Worm (Caenorhabditis elegans): ENCODE measurements around the gene far-7.
"Not testable (repeated sequence)": the region's sequence is repeated elsewhere in the genome, so short reads cannot be mapped to it uniquely, and the experiment has no call there.

far-7 gene

ce11 chrII:305645-306044, 13.9 kb upstream of the far-7 start, which contains the start of gene col-69:
TSS of gene col-69 (minus strand) at chrII:305745.
- TF ChIP-seq nhr-11 (tag; optimal IDR thresholded peaks at IDR 0.05) (no peak), fos-1 (tag; optimal IDR thresholded peaks at IDR 0.05) (peak; percentile 62)

- TF ChIP-seq ceh-82 (tag; optimal IDR thresholded peaks at IDR 0.05) = no peak
These were observed 12.4 kb upstream of the far-7 start, which contains the start of gene K01A2.4 for ce11 chrII:307154-307553. TSS of gene K01A2.4 (plus strand) at chrII:307454.

- TF ChIP-seq mdl-1, alr-1, nhr-12 (tag; optimal IDR thresholded peaks at IDR 0.05): not testable (repeated sequence)
These were observed 7.5 kb upstream of the far-7 start, which contains the start of gene mps-2 for ce11 chrII:312110-312509. TSS of gene mps-2 (minus strand) at chrII:312210.

ce11 chrII:313540-313939, 6.0 kb upstream of the far-7 start:
- TF ChIP-seq sma-9 (GFP tag; optimal IDR thresholded peaks at IDR 0.05) = peak; percentile 1
- no peak for TF ChIP-seq sma-9 (tag; optimal IDR thresholded peaks at IDR 0.05)
- TF ChIP-seq aly-2 (tag; optimal IDR thresholded peaks at IDR 0.05) = no peak
- TF ChIP-seq ceh-16 (tag; optimal IDR thresholded peaks at IDR 0.05) = peak; percentile 12
- peak; percentile 32 for TF ChIP-seq nhr-129 (tag; optimal IDR thresholded peaks at IDR 0.05)

- no peak for TF ChIP-seq elt-3 (tag; optimal IDR thresholded peaks at IDR 0.05)
- TF ChIP-seq sma-9 (GFP tag; optimal IDR thresholded peaks at IDR 0.05) = no peak
- no peak for TF ChIP-seq sma-9 (tag; optimal IDR thresholded peaks at IDR 0.05)
- no peak for TF ChIP-seq nhr-25 (tag; optimal IDR thresholded peaks at IDR 0.05)
- no peak for TF ChIP-seq mbf-1 (tag; optimal IDR thresholded peaks at IDR 0.05)
- TF ChIP-seq skn-1 (tag; optimal IDR thresholded peaks at IDR 0.05) = no peak
- TF ChIP-seq aly-2 (tag; optimal IDR thresholded peaks at IDR 0.05) = no peak
- TF ChIP-seq snpc-4 (tag; optimal IDR thresholded peaks at IDR 0.05) = no peak
- no peak for TF ChIP-seq ceh-82 (tag; optimal IDR thresholded peaks at IDR 0.05)
- no peak for TF ChIP-seq lin-39 (tag; optimal IDR thresholded peaks at IDR 0.05)
- TF ChIP-seq nhr-129 (tag; optimal IDR thresholded peaks at IDR 0.05) = no peak
- no peak for TF ChIP-seq nhr-12 (tag; optimal IDR thresholded peaks at IDR 0.05)
- TF ChIP-seq zag-1 (tag; optimal IDR thresholded peaks at IDR 0.05) = no peak
These were observed 1.2 kb downstream of the far-7 start for ce11 chrII:320783-321182.

ce11 chrII:321183-321582, 1.6 kb downstream of the far-7 start:
- TF ChIP-seq nhr-21 (tag; optimal IDR thresholded peaks at IDR 0.05) (no peak), mdl-1 (tag; optimal IDR thresholded peaks at IDR 0.05) (no peak), mbf-1 (tag; optimal IDR thresholded peaks at IDR 0.05) (no peak), snpc-4 (tag; optimal IDR thresholded peaks at IDR 0.05) (no peak), C34F6.9 (tag; optimal IDR thresholded peaks at IDR 0.05) (no peak), lsy-2 (tag; optimal IDR thresholded peaks at IDR 0.05) (no peak)

ce11 chrII:323048-323776, 3.6 kb downstream of the far-7 start, which contains the start of gene K01A2.10:
TSS of gene K01A2.10 (minus strand) at chrII:323098.
- TF ChIP-seq fos-1 (tag; optimal IDR thresholded peaks at IDR 0.05) (peak; percentile 42), zag-1 (tag; optimal IDR thresholded peaks at IDR 0.05) (peak; percentile 73), snpc-4 (tag; optimal IDR thresholded peaks at IDR 0.05) (no peak), alr-1 (tag; optimal IDR thresholded peaks at IDR 0.05) (no peak), C34F6.9 (tag; optimal IDR thresholded peaks at IDR 0.05) (peak; percentile 78), ztf-1 (GFP tag; conservative IDR thresholded peaks at IDR 0.05) (no peak), sma-3 (GFP tag; optimal IDR thresholded peaks at IDR 0.05) (no peak), peb-1 (tag; optimal IDR thresholded peaks at IDR 0.05) (no peak), unc-55 (GFP tag; optimal IDR thresholded peaks at IDR 0.05) (peak; percentile 94), lin-13 (GFP tag; optimal IDR thresholded peaks at IDR 0.05) (peak; percentile 30), mdl-1 (tag; optimal IDR thresholded peaks at IDR 0.05) (no peak), mbf-1 (tag; optimal IDR thresholded peaks at IDR 0.05) (no peak), unc-62 (GFP tag; optimal IDR thresholded peaks at IDR 0.05) (no peak), blmp-1 (tag; optimal IDR thresholded peaks at IDR 0.05; ENCODE audit: insufficient read depth) (no peak), sem-4 (tag; optimal IDR thresholded peaks at IDR 0.05) (peak; percentile 68), ztf-4 (tag; optimal IDR thresholded peaks at IDR 0.05) (peak; percentile 14), aly-2 (tag; optimal IDR thresholded peaks at IDR 0.05) (no peak), nhr-25 (tag; optimal IDR thresholded peaks at IDR 0.05) (peak; percentile 26), nhr-21 (tag; optimal IDR thresholded peaks at IDR 0.05) (no peak), nhr-129 (tag; optimal IDR thresholded peaks at IDR 0.05) (peak; percentile 88), ama-1 (optimal IDR thresholded peaks at IDR 0.05) (no peak), nhr-77 (tag; optimal IDR thresholded peaks at IDR 0.05) (no peak), lin-11 (tag; optimal IDR thresholded peaks at IDR 0.05) (peak; percentile 29), mab-5 (tag; optimal IDR thresholded peaks at IDR 0.05) (peak; percentile 36), ztf-11 (tag; optimal IDR thresholded peaks at IDR 0.05) (no peak), nhr-11 (tag; optimal IDR thresholded peaks at IDR 0.05) (no peak), elt-3 (tag; optimal IDR thresholded peaks at IDR 0.05) (no peak), ceh-82 (tag; optimal IDR thresholded peaks at IDR 0.05) (no peak), ceh-16 (tag; optimal IDR thresholded peaks at IDR 0.05) (no peak), egl-27 (tag; optimal IDR thresholded peaks at IDR 0.05) (peak; percentile 68), crh-2 (tag; optimal IDR thresholded peaks at IDR 0.05) (peak; percentile 46)

All from whole organism, L2 larva.